Comparison of ENCODE assay signal across 1 fruit fly cellular context in genomic region chr3R:5485295-5485718, dm6.
TF ChIP-seq lines count a peak whose summit lies in the region.

TSS of gene CG31550 (plus strand) at chr3R:5485543.

TF ChIP-seq in whole organism, embryonic, 481 proteins besides CTCF, POLR2A, EP300 and RAD21 (continued from another document):
- TF ChIP-seq CG14965 (GFP tag; optimal IDR thresholded peaks at IDR 0.05; lab: Kevin White, UChicago; ENCODE audit: borderline replicate concordance): no peak
- TF ChIP-seq D19B (GFP tag; optimal IDR thresholded peaks at IDR 0.05; lab: Kevin White, UChicago): peak; percentile 45
- TF ChIP-seq p53 (GFP tag; optimal IDR thresholded peaks at IDR 0.05; lab: Kevin White, UChicago): no peak
- TF ChIP-seq sqz (GFP tag; optimal IDR thresholded peaks at IDR 0.05; lab: Kevin White, UChicago): no peak
- no peak for TF ChIP-seq CG6654 (GFP tag; optimal IDR thresholded peaks at IDR 0.05; lab: Kevin White, UChicago)
- TF ChIP-seq tll (GFP tag; optimal IDR thresholded peaks at IDR 0.05; lab: Kevin White, UChicago): no peak
- TF ChIP-seq CG13424 (tag; optimal IDR thresholded peaks at IDR 0.05; lab: Kevin White, UChicago): peak; percentile 77
- TF ChIP-seq Awh (GFP tag; IDR thresholded peaks at IDR 0.05; lab: Robert Waterston, UW): peak; percentile 25; the same call in 1 of the 2 replicates
